Worm (Caenorhabditis elegans) whole organism, young adult: Measurements from ENCODE around the gene pqn-22.

Experiments used
- C06A6.2 ChIP-seq: fragments of 200-800 bp; sonication (Bioruptor generic); conservative IDR thresholded peaks from 2 replicates; pipeline ENCODE4 v1.3.6; 2022; ENCODE audit warnings: missing genetic modification characterization, missing compliant biosample characterization
- ama-1 ChIP-seq, 3 experiments: fragments of 150-350 bp in 1 of 3; sonication (generic microtip) in 2 of 3; optimal IDR thresholded peaks; 2 replicates each; lab custom pipeline; 2014 to 2018; ENCODE audit warnings: missing biosample characterization in 2 of 3, missing genetic modification characterization in 2 of 3, missing genetic modification reagents in 2 of 3
- attf-5 ChIP-seq: fragments of 200-800 bp; sonication (Bioruptor generic); optimal IDR thresholded peaks from 2 replicates; lab custom pipeline; 2018; ENCODE audit warnings: mild to moderate bottlenecking, missing genetic modification characterization, missing compliant biosample characterization
- bed-2 ChIP-seq: fragments of 200-800 bp; sonication (Bioruptor generic); IDR thresholded peaks from 2 replicates; pipeline ENCODE4 v1.3.6; 2022; ENCODE audit warnings: missing genetic modification reagents, missing genetic modification characterization, missing compliant biosample characterization
- ccch-3 ChIP-seq: fragments of 200-800 bp; sonication (Bioruptor generic); optimal IDR thresholded peaks from 2 replicates; lab custom pipeline; 2018; ENCODE audit warnings: mild to moderate bottlenecking, missing genetic modification characterization, missing compliant biosample characterization
- ceh-100 ChIP-seq: fragments of 200-800 bp; sonication (Bioruptor generic); IDR thresholded peaks from 2 replicates; pipeline ENCODE4 v1.3.6; 2022; ENCODE audit warnings: missing genetic modification reagents, missing genetic modification characterization, missing compliant biosample characterization
- efl-1 ChIP-seq: fragments of 150-350 bp; optimal IDR thresholded peaks from 2 replicates; lab custom pipeline; 2014; ENCODE audit warnings: missing biosample characterization, missing genetic modification reagents, missing genetic modification characterization
- lag-1 ChIP-seq: fragments of 200-800 bp; sonication (Bioruptor generic); IDR thresholded peaks from 2 replicates; pipeline ENCODE4 v1.3.6; 2022; ENCODE audit warnings: missing genetic modification reagents, missing genetic modification characterization, missing compliant biosample characterization
- lir-1 ChIP-seq: fragments of 200-800 bp; sonication (Bioruptor generic); conservative IDR thresholded peaks from 2 replicates; pipeline ENCODE4 v1.3.6; 2022; ENCODE audit warnings: missing genetic modification reagents, missing genetic modification characterization, missing compliant biosample characterization
- nfya-1 ChIP-seq: sonication (generic microtip); optimal IDR thresholded peaks from 2 replicates; lab custom pipeline; 2017; ENCODE audit warnings: antibody characterized with exemption, missing compliant biosample characterization, missing genetic modification characterization, borderline replicate concordance; ENCODE audit not compliant: insufficient read depth
- pha-4 ChIP-seq: fragments of 150-350 bp; sonication (generic microtip); optimal IDR thresholded peaks from 2 replicates; lab custom pipeline; 2014; ENCODE audit warnings: missing biosample characterization, missing genetic modification reagents, missing genetic modification characterization
- snpc-1.3 ChIP-seq: sonication (generic microtip); optimal IDR thresholded peaks from 2 replicates; lab custom pipeline; 2017; ENCODE audit warnings: missing genetic modification characterization, mild to moderate bottlenecking, missing compliant biosample characterization, antibody characterized with exemption, moderate library complexity, missing genotype, missing genetic modification reagents; ENCODE audit not compliant: insufficient read depth
- tbx-9 ChIP-seq: sonication (generic microtip); optimal IDR thresholded peaks from 2 replicates; lab custom pipeline; 2016; ENCODE audit warnings: borderline replicate concordance, missing genetic modification characterization, inconsistent platforms, missing compliant biosample characterization
- unc-130 ChIP-seq: sonication (generic microtip); optimal IDR thresholded peaks from 2 replicates; lab custom pipeline; 2016; ENCODE audit warnings: missing genetic modification reagents, missing genetic modification characterization, missing compliant biosample characterization

- TF ChIP-seq unc-130 (GFP tag; lab: Kevin White, UChicago) (no peak), ccch-3 (no peak), nfya-1 (tag; lab: Kevin White, UChicago) (no peak), pha-4 (tag; lab: Kevin White, UChicago) (no peak), attf-5 (GFP tag; lab: Kevin White, UChicago) (no peak), tbx-9 (tag; lab: Kevin White, UChicago) (no peak), efl-1 (GFP tag; lab: Kevin White, UChicago) (no peak), lir-1 (GFP tag; lab: Robert Waterston, UW) (no peak), ama-1 (optimal IDR thresholded peaks at IDR 0.05; lab: Kevin White, UChicago) (no peak), ama-1 (GFP tag; optimal IDR thresholded peaks at IDR 0.05; lab: Kevin White, UChicago) (no peak), C06A6.2 (GFP tag; lab: Robert Waterston, UW) (no peak), bed-2 (GFP tag; lab: Robert Waterston, UW) (no peak), snpc-1.3 (tag; lab: Kevin White, UChicago) (no peak), ceh-100 (GFP tag; lab: Robert Waterston, UW) (no peak), lag-1 (GFP tag; lab: Robert Waterston, UW) (no peak)
These were observed 46.6 kb downstream of the pqn-22 start for ce11 chrIV:5986829-5987228.
